Fruit fly (Drosophila melanogaster): ENCODE measurements around the gene vnd.

DNA sequence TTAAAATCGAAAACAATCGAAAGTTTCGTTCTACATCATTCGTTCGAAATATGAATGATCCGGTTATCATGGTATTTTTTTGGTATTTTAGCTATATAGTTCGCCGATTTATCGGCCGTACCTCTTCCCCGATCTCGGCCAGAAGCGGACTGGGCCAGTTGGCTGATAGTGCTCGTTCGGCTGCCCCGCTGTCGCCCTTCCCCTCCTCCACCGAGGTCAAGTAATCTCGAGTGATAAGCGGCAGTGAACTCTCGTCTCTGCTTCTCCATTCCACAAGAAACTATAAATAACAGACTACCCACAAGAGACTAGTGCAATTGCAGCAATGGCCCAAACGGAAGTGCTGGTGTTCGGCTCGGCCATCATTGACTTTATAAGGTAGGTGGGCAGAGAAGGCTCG is 41.4 kb downstream of the vnd start, which contains the start of gene CG13369:
- TF ChIP-seq CG8478 (optimal IDR thresholded peaks at IDR 0.05) (no peak), CTCF (optimal IDR thresholded peaks at IDR 0.05) (no peak)
